Fruit fly (Drosophila melanogaster): Measurements from ENCODE around the gene CG7907.

DNA sequence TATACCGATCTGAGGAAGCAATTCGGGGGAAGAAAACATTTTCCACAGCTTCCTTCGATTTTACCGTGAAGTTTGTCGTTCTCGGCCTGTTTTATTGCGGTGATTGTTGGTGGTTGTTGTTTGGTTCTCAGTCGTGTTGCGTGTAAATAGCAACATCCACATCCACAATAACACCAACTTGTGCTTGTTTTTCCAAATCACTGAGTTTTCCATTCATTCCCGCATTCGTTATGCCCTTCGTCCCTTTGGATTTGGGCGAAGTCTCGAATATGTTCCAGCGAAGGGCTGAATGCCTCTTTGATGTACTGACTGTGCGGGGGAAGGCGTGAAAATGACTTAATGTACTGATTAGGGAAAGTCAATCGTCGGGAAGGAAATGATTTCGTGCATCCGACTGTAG, 23.3 kb downstream of the CG7907 start:
- TF ChIP-seq psq (optimal IDR thresholded peaks at IDR 0.05) = no peak
- no peak for TF ChIP-seq h (optimal IDR thresholded peaks at IDR 0.05)

All from Kc167 (cell line).